Worm (Caenorhabditis elegans) whole organism, young adult: Measurements from ENCODE around the gene hphd-1.

Experiments
- B0019.2 ChIP-seq: fragments of 200-800 bp; sonication (Bioruptor generic); conservative IDR thresholded peaks from 2 replicates; pipeline ENCODE4 v1.3.6; 2022; ENCODE audit warnings: missing genetic modification reagents, missing genetic modification characterization, missing compliant biosample characterization
- C06A6.2 ChIP-seq: fragments of 200-800 bp; sonication (Bioruptor generic); conservative IDR thresholded peaks from 2 replicates; pipeline ENCODE4 v1.3.6; 2022; ENCODE audit warnings: missing genetic modification characterization, missing compliant biosample characterization
- F55B11.4 ChIP-seq: sonication (generic microtip); optimal IDR thresholded peaks from 2 replicates; lab custom pipeline; 2016; ENCODE audit warnings: missing compliant biosample characterization, missing genetic modification characterization, borderline replicate concordance; ENCODE audit not compliant: insufficient read depth
- K11D2.4 ChIP-seq: fragments of 200-800 bp; sonication (Bioruptor generic); IDR thresholded peaks from 2 replicates; pipeline ENCODE4 v1.3.6; 2022; ENCODE audit warnings: missing genetic modification reagents, missing genetic modification characterization, missing compliant biosample characterization
- aptf-2 ChIP-seq: fragments of 200-800 bp; sonication (Bioruptor generic); conservative IDR thresholded peaks from 2 replicates; pipeline ENCODE4 v1.3.6; 2022; ENCODE audit warnings: missing genetic modification reagents, missing genetic modification characterization, missing compliant biosample characterization
- bed-2 ChIP-seq: fragments of 200-800 bp; sonication (Bioruptor generic); IDR thresholded peaks from 2 replicates; pipeline ENCODE4 v1.3.6; 2022; ENCODE audit warnings: missing genetic modification reagents, missing genetic modification characterization, missing compliant biosample characterization
- ccch-3 ChIP-seq: fragments of 200-800 bp; sonication (Bioruptor generic); optimal IDR thresholded peaks from 2 replicates; lab custom pipeline; 2018; ENCODE audit warnings: mild to moderate bottlenecking, missing genetic modification characterization, missing compliant biosample characterization
- dpff-1 ChIP-seq: sonication (generic microtip); optimal IDR thresholded peaks from 2 replicates; lab custom pipeline; 2017; ENCODE audit warnings: mild to moderate bottlenecking, missing genetic modification characterization, missing compliant biosample characterization
- dpl-1 ChIP-seq: fragments of 150-350 bp; optimal IDR thresholded peaks from 2 replicates; lab custom pipeline; 2014; ENCODE audit warnings: missing biosample characterization, missing genetic modification reagents, missing genetic modification characterization
- ets-4 ChIP-seq: fragments of 200-800 bp; sonication (Bioruptor generic); optimal IDR thresholded peaks from 2 replicates; lab custom pipeline; 2018; ENCODE audit warnings: mild to moderate bottlenecking, missing genetic modification characterization, missing compliant biosample characterization
- hmg-1.2 ChIP-seq: fragments of 200-800 bp; sonication (Bioruptor generic); IDR thresholded peaks from 2 replicates; pipeline ENCODE4 v1.3.6; 2022; ENCODE audit warnings: missing genetic modification reagents, missing genetic modification characterization, missing compliant biosample characterization
- hrde-1 ChIP-seq: sonication (generic microtip); optimal IDR thresholded peaks from 2 replicates; lab custom pipeline; 2016; ENCODE audit warnings: missing genetic modification characterization, mild to moderate bottlenecking, missing compliant biosample characterization, moderate library complexity, missing genotype, missing genetic modification reagents, borderline replicate concordance
- let-526 ChIP-seq: fragments of 200-800 bp; sonication (Bioruptor generic); IDR thresholded peaks from 2 replicates; pipeline ENCODE4 v1.3.6; 2022; ENCODE audit warnings: missing genetic modification reagents, missing genetic modification characterization, missing compliant biosample characterization
- let-607 ChIP-seq, 2 experiments: fragments of 200-800 bp in 1 of 2; sonication (Bioruptor generic) in 1 of 2; sonication (generic microtip) in 1 of 2; optimal IDR thresholded peaks; 2 replicates each; lab custom pipeline; 2016 to 2018; ENCODE audit warnings: mild to moderate bottlenecking in 2 of 2, missing compliant biosample characterization in 2 of 2, missing genetic modification characterization in 2 of 2, moderate library complexity in 2 of 2, missing genotype in 1 of 2
- lin-26 ChIP-seq: fragments of 200-800 bp; sonication (Bioruptor generic); IDR thresholded peaks from 2 replicates; pipeline ENCODE4 v1.3.6; 2022; ENCODE audit warnings: missing genetic modification reagents, missing genetic modification characterization, missing compliant biosample characterization
- lin-35 ChIP-seq, 3 experiments: fragments of 150-350 bp in 2 of 3; sonication (generic microtip) in 1 of 3; optimal IDR thresholded peaks; 2 replicates each; lab custom pipeline; 2014 to 2018; ENCODE audit warnings: missing biosample characterization in 3 of 3, missing genetic modification characterization in 3 of 3, missing genetic modification reagents in 3 of 3
- lin-40 ChIP-seq: sonication (generic microtip); optimal IDR thresholded peaks from 2 replicates; lab custom pipeline; 2016; ENCODE audit warnings: missing genetic modification characterization, mild to moderate bottlenecking, missing compliant biosample characterization, missing genotype, missing genetic modification reagents
- lsy-27 ChIP-seq: sonication (generic microtip); optimal IDR thresholded peaks from 2 replicates; lab custom pipeline; 2017; ENCODE audit warnings: missing genetic modification characterization, mild to moderate bottlenecking, missing compliant biosample characterization, antibody characterized with exemption, missing genotype, borderline replicate concordance; ENCODE audit not compliant: insufficient read depth
- madf-6 ChIP-seq: fragments of 200-800 bp; sonication (Bioruptor generic); IDR thresholded peaks from 2 replicates; pipeline ENCODE4 v1.3.6; 2022; ENCODE audit warnings: missing genetic modification reagents, missing genetic modification characterization, missing compliant biosample characterization
- nhr-179 ChIP-seq: sonication (generic microtip); optimal IDR thresholded peaks from 2 replicates; lab custom pipeline; 2016; ENCODE audit warnings: mild to moderate bottlenecking, missing genetic modification characterization, missing compliant biosample characterization
- pbrm-1 ChIP-seq: fragments of 200-800 bp; sonication (Bioruptor generic); IDR thresholded peaks from 2 replicates; pipeline ENCODE4 v1.3.6; 2022; ENCODE audit warnings: missing genetic modification reagents, missing genetic modification characterization, missing compliant biosample characterization
- rcor-1 ChIP-seq: fragments of 200-800 bp; sonication (Bioruptor generic); IDR thresholded peaks from 2 replicates; pipeline ENCODE4 v1.3.6; 2022; ENCODE audit warnings: missing genetic modification reagents, missing genetic modification characterization, missing compliant biosample characterization
- repo-1 ChIP-seq: sonication (generic microtip); optimal IDR thresholded peaks from 2 replicates; lab custom pipeline; 2017; ENCODE audit warnings: mild to moderate bottlenecking, missing genetic modification characterization, missing compliant biosample characterization
- snpc-3.4 ChIP-seq: sonication (generic microtip); optimal IDR thresholded peaks from 2 replicates; lab custom pipeline; 2017; ENCODE audit warnings: missing genetic modification characterization, mild to moderate bottlenecking, missing compliant biosample characterization, antibody characterized with exemption, moderate library complexity, missing genotype, missing genetic modification reagents
- tbx-9 ChIP-seq: sonication (generic microtip); optimal IDR thresholded peaks from 2 replicates; lab custom pipeline; 2016; ENCODE audit warnings: borderline replicate concordance, missing genetic modification characterization, inconsistent platforms, missing compliant biosample characterization
- xnd-1 ChIP-seq: sonication (generic microtip); optimal IDR thresholded peaks from 2 replicates; lab custom pipeline; 2016; ENCODE audit warnings: missing genotype, missing genetic modification reagents, missing genetic modification characterization, missing compliant biosample characterization
- zfh-2 ChIP-seq: fragments of 200-800 bp; sonication (Bioruptor generic); conservative IDR thresholded peaks from 2 replicates; pipeline ENCODE4 v1.3.6; 2022; ENCODE audit warnings: missing genetic modification reagents, missing genetic modification characterization, missing compliant biosample characterization
- zim-3 ChIP-seq: sonication (generic microtip); optimal IDR thresholded peaks from 2 replicates; lab custom pipeline; 2017; ENCODE audit warnings: mild to moderate bottlenecking, missing genetic modification characterization, moderate library complexity, missing compliant biosample characterization
- ztf-25 ChIP-seq: fragments of 200-800 bp; sonication (Bioruptor generic); IDR thresholded peaks from 2 replicates; pipeline ENCODE4 v1.3.6; 2022; ENCODE audit warnings: missing genetic modification reagents, missing genetic modification characterization, missing compliant biosample characterization
- ztf-28 ChIP-seq: fragments of 200-800 bp; sonication (Bioruptor generic); IDR thresholded peaks from 2 replicates; pipeline ENCODE4 v1.3.6; 2022; ENCODE audit warnings: missing genetic modification reagents, missing genetic modification characterization, missing compliant biosample characterization

The hphd-1 gene

ce11 chrII:12965138-12965537 is 31.2 kb downstream of the hphd-1 start:
- TF ChIP-seq bed-2 (GFP tag; lab: Robert Waterston, UW) (no peak), lin-26 (no peak)

- TF ChIP-seq pbrm-1 (GFP tag; lab: Robert Waterston, UW) (no peak), snpc-3.4 (tag; lab: Kevin White, UChicago) (no peak), let-526 (no peak), ztf-25 (no peak), hrde-1 (tag; lab: Kevin White, UChicago) (no peak), tbx-9 (tag; lab: Kevin White, UChicago) (no peak), C06A6.2 (no peak), repo-1 (tag; lab: Kevin White, UChicago) (no peak), dpff-1 (tag; lab: Kevin White, UChicago) (no peak), lin-35 (GFP tag; optimal IDR thresholded peaks at IDR 0.05; lab: Kevin White, UChicago) (no peak), aptf-2 (GFP tag; lab: Robert Waterston, UW) (no peak), zfh-2 (no peak), lin-40 (tag; lab: Kevin White, UChicago) (no peak), ccch-3 (GFP tag; lab: Kevin White, UChicago) (no peak), hmg-1.2 (GFP tag; lab: Robert Waterston, UW) (no peak), nhr-179 (tag; lab: Kevin White, UChicago) (no peak), zim-3 (tag; lab: Kevin White, UChicago) (no peak), madf-6 (no peak), F55B11.4 (tag; lab: Kevin White, UChicago) (no peak)
- TF ChIP-seq, all 124 proteins: peak for 0
These were observed 34.6 kb downstream of the hphd-1 start for ce11 chrII:12961743-12962142.

- TF ChIP-seq repo-1 (tag; lab: Kevin White, UChicago) (no peak), B0019.2 (GFP tag; lab: Robert Waterston, UW) (no peak), madf-6 (no peak)
These were observed 35.1 kb downstream of the hphd-1 start for ce11 chrII:12961293-12961692.

ce11 chrII:12960206-12960605 is 36.2 kb downstream of the hphd-1 start:
- TF ChIP-seq xnd-1 (tag; lab: Kevin White, UChicago) (no peak), ets-4 (GFP tag; lab: Kevin White, UChicago) (no peak), K11D2.4 (GFP tag; lab: Robert Waterston, UW) (no peak), ztf-28 (GFP tag; lab: Robert Waterston, UW) (no peak)

- TF ChIP-seq rcor-1 (GFP tag; lab: Robert Waterston, UW) (no peak), dpl-1 (GFP tag; lab: Kevin White, UChicago) (no peak), lsy-27 (tag; lab: Kevin White, UChicago) (no peak), dpff-1 (tag; lab: Kevin White, UChicago) (no peak), let-607 (tag; optimal IDR thresholded peaks at IDR 0.05; lab: Kevin White, UChicago) (no peak), let-526 (no peak)
These were observed 41.7 kb downstream of the hphd-1 start, which contains the start of the genes Y38F1A.1 and Y38F1A.2 for ce11 chrII:12954670-12955069. Y38F1A.1 (minus strand) TSS chrII:12954770. Y38F1A.2 (plus strand) TSS chrII:12954958.
